Fruit fly (Drosophila melanogaster): ENCODE measurements around the gene E5.

E5 gene

dm6 chr3R:13877125-13877524 is 2.4 kb upstream of the E5 start (continued):
- TF ChIP-seq Kr (GFP tag; optimal IDR thresholded peaks at IDR 0.05) (peak; percentile 1), insv (GFP tag; optimal IDR thresholded peaks at IDR 0.05) (no peak), chinmo (GFP tag; IDR thresholded peaks at IDR 0.05; ENCODE audit: partially characterized antibody) (0 out of 4 replicates have a peak, but pooled peaks have one; percentile 80), CG2202 (tag; optimal IDR thresholded peaks at IDR 0.05) (no peak), CG16779 (GFP tag; IDR thresholded peaks at IDR 0.05) (no peak), abd-A (tag; optimal IDR thresholded peaks at IDR 0.05) (peak; percentile 63), CG13287 (GFP tag; IDR thresholded peaks at IDR 0.05; ENCODE audit: partially characterized antibody) (peak; percentile 18; the same call in 1 of the 2 replicates), ato (GFP tag; IDR thresholded peaks at IDR 0.05; ENCODE audit: partially characterized antibody) (0 out of 2 replicates have a peak, but pooled peaks have one; percentile 10), zen (tag; optimal IDR thresholded peaks at IDR 0.05) (peak; percentile 33), bsh (GFP tag; optimal IDR thresholded peaks at IDR 0.05) (no peak)

- TF ChIP-seq CG18262 (tag; optimal IDR thresholded peaks at IDR 0.05) (peak; percentile 13), wdn (GFP tag; IDR thresholded peaks at IDR 0.05) (no peak)
Observed at dm6 chr3R:13875438-13875861, 734 bp upstream of the E5 start.

- no peak for TF ChIP-seq Optix (GFP tag; IDR thresholded peaks at IDR 0.05)
- TF ChIP-seq CG12236 (GFP tag; optimal IDR thresholded peaks at IDR 0.05) = no peak
- TF ChIP-seq CG7372 (GFP tag; IDR thresholded peaks at IDR 0.05) = peak; percentile 51; the same call in 1 of the 2 replicates
- TF ChIP-seq B-H2 (GFP tag; optimal IDR thresholded peaks at IDR 0.05) = no peak
- peak; percentile 80 for TF ChIP-seq CTCF (GFP tag; optimal IDR thresholded peaks at IDR 0.05)
- peak; percentile 48 for TF ChIP-seq zen (tag; optimal IDR thresholded peaks at IDR 0.05)
Observed at dm6 chr3R:13872161-13872560, 2.6 kb downstream of the E5 start.

DNA sequence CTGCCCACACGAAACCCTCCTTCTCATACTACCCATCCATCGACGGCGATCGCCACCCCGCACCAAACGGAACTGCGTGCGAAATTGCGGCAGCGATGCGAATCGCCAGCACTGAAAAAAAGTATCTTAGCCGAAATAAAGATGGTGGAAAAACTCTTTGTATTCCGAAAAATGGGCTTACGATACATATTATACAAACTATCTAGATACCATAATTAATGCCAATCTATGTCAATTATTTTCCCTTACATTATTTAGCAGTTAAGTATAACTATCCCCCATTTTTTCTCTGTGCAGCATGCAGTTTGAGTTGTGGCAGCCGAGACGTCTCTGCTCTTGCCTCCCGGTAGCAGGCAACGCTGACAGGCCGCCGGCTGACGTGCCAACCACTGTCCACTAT is 12.9 kb downstream of the E5 start:
- TF ChIP-seq CG4424 (GFP tag; optimal IDR thresholded peaks at IDR 0.05) = no peak
- TF ChIP-seq sens (GFP tag) = peak; percentile 52
- TF ChIP-seq Drgx (GFP tag; IDR thresholded peaks at IDR 0.05) = peak; percentile 61; the same call in 1 of the 2 replicates
- TF ChIP-seq zf30C (GFP tag; optimal IDR thresholded peaks at IDR 0.05) = peak; percentile 35
- TF ChIP-seq lov (optimal IDR thresholded peaks at IDR 0.05) = no peak
- TF ChIP-seq lov (GFP tag; IDR thresholded peaks at IDR 0.05) = 0 out of 3 replicates have a peak, but pooled peaks have one; percentile 15
- no peak for TF ChIP-seq CG6254 (GFP tag; optimal IDR thresholded peaks at IDR 0.05)
- peak in 1 of 2 experiments; percentile 39 for TF ChIP-seq bsh (GFP tag; optimal IDR thresholded peaks at IDR 0.05)

DNA sequence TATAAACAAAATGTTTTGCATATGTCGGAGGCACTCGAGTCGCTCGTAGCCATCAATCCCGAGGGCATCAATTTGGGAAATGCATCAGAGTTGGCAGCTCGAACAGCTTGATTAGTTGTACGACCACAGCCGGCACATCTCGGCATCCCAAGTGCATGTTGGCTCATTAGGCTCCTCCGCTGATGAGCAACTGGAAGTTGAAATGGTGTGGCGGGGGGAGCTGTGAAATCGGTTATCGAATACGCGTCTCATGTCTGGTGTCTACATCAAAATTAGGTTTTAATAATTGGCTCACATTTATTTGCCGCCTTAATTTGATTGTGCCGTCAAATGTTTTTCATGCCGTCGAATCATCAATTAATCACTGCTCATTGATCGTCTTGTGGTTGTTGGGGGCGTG is 15.5 kb downstream of the E5 start:
- peak; percentile 72 for TF ChIP-seq Ets65A (GFP tag)
- TF ChIP-seq Awh (GFP tag; IDR thresholded peaks at IDR 0.05) = peak; percentile 59; the same call in 1 of the 2 replicates
- no peak for TF ChIP-seq lbe (GFP tag; optimal IDR thresholded peaks at IDR 0.05)

DNA sequence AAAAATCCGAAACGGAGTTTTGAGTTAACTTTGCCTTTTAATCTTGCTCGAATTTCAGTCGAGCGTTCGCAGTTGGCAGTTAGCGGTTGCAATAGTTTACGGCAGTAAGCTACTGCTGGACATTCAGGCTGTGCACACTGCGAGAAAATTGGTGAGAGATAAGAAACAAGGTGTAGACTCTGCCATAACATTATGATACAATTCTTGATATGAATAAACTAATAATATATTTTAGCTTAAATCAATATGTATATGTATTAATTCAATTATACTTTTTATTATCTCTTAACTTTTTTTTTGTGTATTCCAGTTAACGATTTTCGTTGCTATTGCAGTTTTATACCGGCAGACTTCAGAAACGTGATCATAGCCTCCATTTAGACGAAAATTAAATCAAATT is 17.4 kb downstream of the E5 start:
- TF ChIP-seq Eip74EF (GFP tag; optimal IDR thresholded peaks at IDR 0.05) (no peak), Drgx (GFP tag; IDR thresholded peaks at IDR 0.05) (peak; percentile 84), Dek (tag; optimal IDR thresholded peaks at IDR 0.05) (no peak), Sox102F (GFP tag; optimal IDR thresholded peaks at IDR 0.05) (peak; percentile 5), CG31441 (GFP tag; IDR thresholded peaks at IDR 0.05) (0 out of 2 replicates have a peak, but pooled peaks have one; percentile 19), CG1647 (GFP tag; optimal IDR thresholded peaks at IDR 0.05) (no peak), Xrp1 (GFP tag; IDR thresholded peaks at IDR 0.05) (0 out of 2 replicates have a peak, but pooled peaks have one; percentile 10), gsb-n (tag; optimal IDR thresholded peaks at IDR 0.05) (peak; percentile 7), sisA (GFP tag; IDR thresholded peaks at IDR 0.05) (peak; percentile 13; the same call in 1 of the 2 replicates), Ptx1 (GFP tag; IDR thresholded peaks at IDR 0.05) (0 out of 2 replicates have a peak, but pooled peaks have one; percentile 33), dmrt99B (tag; optimal IDR thresholded peaks at IDR 0.05) (peak; percentile 36), HLH3B (GFP tag; IDR thresholded peaks at IDR 0.05) (0 out of 2 replicates have a peak, but pooled peaks have one; percentile 31), Atf3 (GFP tag; optimal IDR thresholded peaks at IDR 0.05) (no peak), CG9727 (GFP tag; optimal IDR thresholded peaks at IDR 0.05) (peak; percentile 2), CG12659 (GFP tag; optimal IDR thresholded peaks at IDR 0.05) (no peak), gem (tag; optimal IDR thresholded peaks at IDR 0.05) (peak; percentile 48), dmrt11E (tag; optimal IDR thresholded peaks at IDR 0.05) (peak; percentile 10), zen (tag; optimal IDR thresholded peaks at IDR 0.05) (peak; percentile 36)

Measured in whole organism, embryonic.